Fruit fly (Drosophila melanogaster): Measurements from ENCODE around the gene CG42846.
A peak's percentile ranks its signal among the peaks of the same experiment; 100 is the strongest.

CG42846 gene

DNA sequence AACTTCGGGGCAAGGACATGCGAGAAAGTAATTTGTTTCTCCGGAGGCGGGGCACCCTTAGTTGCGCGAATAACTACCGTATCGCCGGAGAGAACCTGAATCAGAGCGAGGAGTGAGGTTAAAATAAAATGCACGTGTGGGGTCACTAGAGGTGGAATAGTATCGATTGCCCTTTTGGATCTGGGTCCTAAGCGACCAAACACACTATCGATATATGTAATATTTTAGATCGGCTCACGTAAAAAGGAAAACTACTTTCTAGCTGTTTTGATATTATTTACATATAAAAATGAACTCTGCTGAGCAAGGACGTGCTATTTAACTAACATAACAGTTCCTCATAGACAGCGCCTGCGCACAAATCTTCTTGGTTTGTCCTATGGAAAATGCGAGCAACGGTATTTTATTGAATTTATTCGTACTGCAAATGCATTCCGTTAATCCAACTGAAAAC lies 31.3 kb upstream of the CG42846 start (continued):
- peak; percentile 26 for TF ChIP-seq mirr (GFP tag; optimal IDR thresholded peaks at IDR 0.05)
- TF ChIP-seq CG17385 (GFP tag; optimal IDR thresholded peaks at IDR 0.05) = no peak
- TF ChIP-seq CG2116 (GFP tag; optimal IDR thresholded peaks at IDR 0.05) = peak; percentile 62
- TF ChIP-seq dmrt11E (tag; optimal IDR thresholded peaks at IDR 0.05) = no peak
- TF ChIP-seq oc (tag; optimal IDR thresholded peaks at IDR 0.05) = no peak
- TF ChIP-seq CG10543 (GFP tag; optimal IDR thresholded peaks at IDR 0.05) = no peak
- TF ChIP-seq CG3838 (GFP tag; optimal IDR thresholded peaks at IDR 0.05) = no peak
- no peak for TF ChIP-seq CG5245 (GFP tag; optimal IDR thresholded peaks at IDR 0.05)
- TF ChIP-seq Elba2 (GFP tag; optimal IDR thresholded peaks at IDR 0.05) = no peak
- TF ChIP-seq H15 (GFP tag; IDR thresholded peaks at IDR 0.05) = no peak
- TF ChIP-seq Ets97D (GFP tag; optimal IDR thresholded peaks at IDR 0.05) = peak; percentile 28
- peak in 1 of 2 experiments; percentile 37 for TF ChIP-seq crp (GFP tag; optimal IDR thresholded peaks at IDR 0.05)
- TF ChIP-seq PHDP (tag; optimal IDR thresholded peaks at IDR 0.05) = no peak
- TF ChIP-seq CG32767 (GFP tag; IDR thresholded peaks at IDR 0.05) = no peak
- TF ChIP-seq Dfd (GFP tag; optimal IDR thresholded peaks at IDR 0.05) = no peak
- no peak for TF ChIP-seq NFAT (GFP tag; IDR thresholded peaks at IDR 0.05)
- peak; percentile 2 for TF ChIP-seq CG12299 (tag; optimal IDR thresholded peaks at IDR 0.05)
- TF ChIP-seq ro (GFP tag; IDR thresholded peaks at IDR 0.05) = no peak
- no peak for TF ChIP-seq CG7372 (GFP tag; IDR thresholded peaks at IDR 0.05)
- TF ChIP-seq CG11560 (tag; IDR thresholded peaks at IDR 0.05) = no peak
- peak; percentile 9 for TF ChIP-seq HmgZ (tag; optimal IDR thresholded peaks at IDR 0.05)
- no peak for TF ChIP-seq wek (GFP tag; optimal IDR thresholded peaks at IDR 0.05)
- no peak for TF ChIP-seq CG10979 (tag; optimal IDR thresholded peaks at IDR 0.05)
- no peak for TF ChIP-seq CG3995 (GFP tag; optimal IDR thresholded peaks at IDR 0.05)
- TF ChIP-seq Gsc (GFP tag; IDR thresholded peaks at IDR 0.05) = no peak
- TF ChIP-seq dan (GFP tag; IDR thresholded peaks at IDR 0.05) = no peak
- no peak for TF ChIP-seq prd (optimal IDR thresholded peaks at IDR 0.05)
- TF ChIP-seq prd (GFP tag; IDR thresholded peaks at IDR 0.05) = no peak
- TF ChIP-seq CG17802 (tag; optimal IDR thresholded peaks at IDR 0.05) = no peak
- TF ChIP-seq CG1602 (GFP tag; optimal IDR thresholded peaks at IDR 0.05) = no peak
- no peak for TF ChIP-seq CG14667 (GFP tag; IDR thresholded peaks at IDR 0.05)
- TF ChIP-seq wdn (GFP tag; IDR thresholded peaks at IDR 0.05) = no peak
- no peak for TF ChIP-seq Optix (GFP tag; IDR thresholded peaks at IDR 0.05)
- no peak for TF ChIP-seq CG6254 (GFP tag; optimal IDR thresholded peaks at IDR 0.05)
- no peak for TF ChIP-seq stc (GFP tag; IDR thresholded peaks at IDR 0.05)
- TF ChIP-seq odd (GFP tag; optimal IDR thresholded peaks at IDR 0.05) = no peak
- TF ChIP-seq Hr51 (GFP tag; optimal IDR thresholded peaks at IDR 0.05) = no peak
- TF ChIP-seq CG11504 (tag; optimal IDR thresholded peaks at IDR 0.05) = no peak
- no peak for TF ChIP-seq CG17612 (GFP tag; IDR thresholded peaks at IDR 0.05)
- no peak for TF ChIP-seq Sry-β (GFP tag; optimal IDR thresholded peaks at IDR 0.05)
- peak; percentile 83 for TF ChIP-seq CG34224 (GFP tag; IDR thresholded peaks at IDR 0.05; ENCODE audit: partially characterized antibody)
- no peak for TF ChIP-seq CG9876 (GFP tag; optimal IDR thresholded peaks at IDR 0.05)
- TF ChIP-seq Pdp1 (GFP tag; optimal IDR thresholded peaks at IDR 0.05) = peak in 1 of 2 experiments; percentile 63
- TF ChIP-seq ase (GFP tag; IDR thresholded peaks at IDR 0.05) = no peak
- TF ChIP-seq CG4617 (GFP tag; optimal IDR thresholded peaks at IDR 0.05; ENCODE audit: borderline replicate concordance) = no peak
- no peak for TF ChIP-seq CG12155 (GFP tag; optimal IDR thresholded peaks at IDR 0.05)
- peak; percentile 77 for TF ChIP-seq ato (GFP tag; IDR thresholded peaks at IDR 0.05; ENCODE audit: partially characterized antibody)
- TF ChIP-seq CG2712 (tag; optimal IDR thresholded peaks at IDR 0.05) = no peak
- TF ChIP-seq Bdp1 (GFP tag; optimal IDR thresholded peaks at IDR 0.05) = no peak
- TF ChIP-seq pnt (GFP tag; optimal IDR thresholded peaks at IDR 0.05) = no peak
- no peak for TF ChIP-seq CG1024 (GFP tag; IDR thresholded peaks at IDR 0.05)
- no peak for TF ChIP-seq H2.0 (GFP tag; IDR thresholded peaks at IDR 0.05)

Data from whole organism, embryonic.